Worm (Caenorhabditis elegans): Measurements from ENCODE around the gene clec-169.

DNA sequence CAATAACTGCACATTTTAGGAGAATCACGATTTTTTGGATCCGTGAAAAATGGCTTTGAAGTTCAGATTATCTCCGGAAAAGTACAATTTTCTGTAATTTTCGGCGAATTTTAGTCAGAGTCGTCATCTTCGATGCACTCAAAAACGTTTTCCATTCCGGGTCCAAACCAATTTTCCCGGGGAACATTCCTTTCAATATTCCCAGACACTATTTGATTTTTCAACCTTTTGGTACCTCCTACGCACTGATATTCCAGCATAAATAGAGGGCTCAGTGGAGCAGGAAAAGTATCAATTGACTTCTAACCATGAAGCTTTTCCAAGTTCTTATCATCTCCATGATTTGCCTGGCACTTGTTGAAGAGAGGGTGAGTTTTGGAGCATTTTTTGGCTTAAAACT, 29.5 kb upstream of the clec-169 start, which contains the start of gene W09G12.6:
- TF ChIP-seq snpc-4 (tag; optimal IDR thresholded peaks at IDR 0.05) (no peak), lsy-2 (tag; optimal IDR thresholded peaks at IDR 0.05) (no peak), unc-62 (GFP tag; optimal IDR thresholded peaks at IDR 0.05) (no peak), nhr-11 (tag; optimal IDR thresholded peaks at IDR 0.05) (no peak)
